Fruit fly (Drosophila melanogaster) whole organism, adult: ENCODE measurements around the gene RAF2.

ENCODE experiments used
- CG11617 ChIP-seq: fragments of 200-800 bp; sonication (Bioruptor generic); optimal IDR thresholded peaks from 2 replicates; lab custom pipeline; 2017; ENCODE audit warnings: mild to moderate bottlenecking, missing biosample characterization, missing genetic modification reagents, missing genetic modification characterization
- CG12768 ChIP-seq: fragments of 200-800 bp; sonication (Bioruptor generic); optimal IDR thresholded peaks from 2 replicates; lab custom pipeline; 2017; ENCODE audit warnings: missing biosample characterization, missing genetic modification characterization, mild to moderate bottlenecking, moderate library complexity, missing genetic modification reagents
- CG14711 ChIP-seq: fragments of 200-800 bp; sonication (Bioruptor generic); optimal IDR thresholded peaks from 2 replicates; lab custom pipeline; 2018; ENCODE audit warnings: missing biosample characterization, mild to moderate bottlenecking, missing genetic modification characterization, moderate library complexity
- CG1620 ChIP-seq: fragments of 200-800 bp; sonication (Bioruptor generic); optimal IDR thresholded peaks from 2 replicates; lab custom pipeline; 2016; ENCODE audit warnings: missing biosample characterization, missing genetic modification characterization
- CG33017 ChIP-seq: fragments of 200-800 bp; sonication (Bioruptor generic); optimal IDR thresholded peaks from 2 replicates; lab custom pipeline; 2018; ENCODE audit warnings: missing biosample characterization, mild to moderate bottlenecking, missing genetic modification characterization, moderate library complexity
- CG5204 ChIP-seq: fragments of 200-800 bp; sonication (Bioruptor generic); optimal IDR thresholded peaks from 2 replicates; lab custom pipeline; 2016; ENCODE audit warnings: missing biosample characterization, missing genetic modification characterization
- CG7045 ChIP-seq: fragments of 200-800 bp; sonication (Bioruptor generic); optimal IDR thresholded peaks from 2 replicates; lab custom pipeline; 2017; ENCODE audit warnings: missing biosample characterization, mild to moderate bottlenecking, missing genetic modification characterization
- CG7101 ChIP-seq: fragments of 200-800 bp; sonication (Bioruptor generic); optimal IDR thresholded peaks from 2 replicates; lab custom pipeline; 2018; ENCODE audit warnings: missing biosample characterization, mild to moderate bottlenecking, missing genetic modification characterization, moderate library complexity
- Clk ChIP-seq: fragments of 200-800 bp; sonication (Bioruptor generic); optimal IDR thresholded peaks from 2 replicates; lab custom pipeline; 2017; ENCODE audit warnings: missing biosample characterization, missing genetic modification characterization
- Crg-1 ChIP-seq: fragments of 200-800 bp; sonication (Bioruptor generic); optimal IDR thresholded peaks from 2 replicates; lab custom pipeline; 2016; ENCODE audit warnings: missing biosample characterization, missing genetic modification characterization
- Hr96 ChIP-seq: fragments of 200-800 bp; sonication (Bioruptor generic); optimal IDR thresholded peaks from 2 replicates; lab custom pipeline; 2016; ENCODE audit warnings: missing biosample characterization, missing genetic modification characterization
- Mnt ChIP-seq: fragments of 200-800 bp; sonication (Bioruptor generic); optimal IDR thresholded peaks from 2 replicates; lab custom pipeline; 2016; ENCODE audit warnings: missing biosample characterization, mild to moderate bottlenecking, missing genetic modification characterization
- bab1 ChIP-seq: fragments of 200-800 bp; sonication (Bioruptor generic); optimal IDR thresholded peaks from 3 replicates; lab custom pipeline; 2019; ENCODE audit warnings: missing biosample characterization, mild to moderate bottlenecking, missing genetic modification characterization, moderate library complexity
- cic ChIP-seq: fragments of 200-800 bp; sonication (Bioruptor generic); optimal IDR thresholded peaks from 2 replicates; lab custom pipeline; 2017; ENCODE audit warnings: missing biosample characterization, mild to moderate bottlenecking, missing genetic modification characterization, moderate library complexity
- cnc ChIP-seq, 2 experiments: fragments of >200 bp; optimal IDR thresholded peaks; 2 replicates each; lab custom pipeline; 2017
- kay ChIP-seq: fragments of 200-800 bp; sonication (Bioruptor generic); peaks from one replicate; lab custom pipeline; 2016; ENCODE audit warnings: missing biosample characterization, missing genetic modification characterization, borderline replicate concordance
- ovo ChIP-seq: fragments of 200-800 bp; sonication (Bioruptor generic); optimal IDR thresholded peaks from 2 replicates; lab custom pipeline; 2016; ENCODE audit warnings: missing biosample characterization, missing genetic modification characterization
- pad ChIP-seq: fragments of 200-800 bp; sonication (Bioruptor generic); optimal IDR thresholded peaks from 3 replicates; lab custom pipeline; 2017; ENCODE audit warnings: missing biosample characterization, missing genetic modification characterization, mild to moderate bottlenecking, moderate library complexity, missing genetic modification reagents
- tj ChIP-seq: fragments of 200-800 bp; sonication (Bioruptor generic); optimal IDR thresholded peaks from 3 replicates; lab custom pipeline; 2017; ENCODE audit warnings: missing biosample characterization, mild to moderate bottlenecking, missing genetic modification characterization, moderate library complexity
- toe ChIP-seq: fragments of 200-800 bp; sonication (Bioruptor generic); optimal IDR thresholded peaks from 2 replicates; lab custom pipeline; 2016; ENCODE audit warnings: missing biosample characterization, missing genetic modification characterization

The RAF2 gene

DNA sequence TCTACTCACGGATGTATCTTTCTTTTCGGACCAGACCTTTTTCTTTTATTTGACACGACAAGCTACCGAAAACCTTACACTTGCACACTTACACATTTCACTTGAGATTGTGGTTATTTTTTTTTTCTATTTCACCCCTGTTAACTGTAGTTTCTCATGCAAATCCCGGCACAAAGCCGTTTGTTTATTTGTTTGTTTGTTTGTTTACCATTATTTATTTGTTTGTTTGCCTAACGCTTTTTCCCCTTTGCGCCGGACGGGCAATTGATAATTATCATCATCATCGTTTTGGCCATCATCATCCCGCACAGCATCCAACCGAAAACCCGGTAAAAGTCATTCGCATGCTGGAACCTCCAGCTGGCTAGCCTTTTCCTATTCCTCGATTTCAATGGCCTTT is 44.9 kb downstream of the RAF2 start:
- TF ChIP-seq CG33017 (tag; lab: Kevin White, UChicago), result no peak
- no peak for TF ChIP-seq CG12768 (GFP tag; lab: Kevin White, UChicago)
- no peak for TF ChIP-seq Hr96 (GFP tag; lab: Kevin White, UChicago)
- no peak for TF ChIP-seq cic (GFP tag; lab: Kevin White, UChicago)
- TF ChIP-seq kay, result no peak
- no peak for TF ChIP-seq Mnt
- TF ChIP-seq CG14711 (tag; lab: Kevin White, UChicago), result no peak
- no peak for TF ChIP-seq pad (GFP tag; lab: Kevin White, UChicago)
- TF ChIP-seq CG5204 (GFP tag; lab: Kevin White, UChicago), result no peak
- TF ChIP-seq ovo (GFP tag; lab: Kevin White, UChicago), result no peak
- no peak for TF ChIP-seq CG11617 (GFP tag; lab: Kevin White, UChicago)
- no peak for TF ChIP-seq tj (GFP tag; lab: Kevin White, UChicago)
- no peak for TF ChIP-seq bab1 (GFP tag; lab: Kevin White, UChicago)
- TF ChIP-seq cnc (optimal IDR thresholded peaks at IDR 0.05; lab: Kevin White, UChicago), result no peak
- TF ChIP-seq CG1620 (GFP tag; lab: Kevin White, UChicago), result no peak
- no peak for TF ChIP-seq Clk (GFP tag; lab: Kevin White, UChicago)

DNA sequence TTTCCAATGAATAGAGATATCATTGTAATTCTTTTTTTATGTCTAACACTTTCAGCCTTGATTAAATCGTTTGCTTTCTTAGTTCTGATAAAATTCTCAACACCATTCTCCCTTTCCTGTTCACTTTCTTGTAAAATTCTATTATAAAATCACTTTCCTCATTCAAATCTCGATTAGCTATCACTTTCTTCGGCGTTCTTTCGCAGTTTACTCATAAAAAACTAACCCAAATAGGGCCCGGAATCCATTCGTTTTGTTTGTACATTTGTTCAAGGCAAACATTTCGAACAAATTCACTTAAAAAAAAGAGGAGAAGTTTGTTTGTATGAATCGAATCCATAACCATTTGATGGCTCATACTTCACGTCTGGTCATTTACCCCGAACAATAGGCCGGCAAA is 47.4 kb downstream of the RAF2 start:
- no peak for TF ChIP-seq CG1620 (GFP tag; lab: Kevin White, UChicago)
- TF ChIP-seq CG12768 (GFP tag; lab: Kevin White, UChicago), result no peak
- no peak for TF ChIP-seq CG7045
- no peak for TF ChIP-seq bab1 (GFP tag; lab: Kevin White, UChicago)
- TF ChIP-seq tj (GFP tag; lab: Kevin White, UChicago), result no peak
- TF ChIP-seq cic (GFP tag; lab: Kevin White, UChicago), result no peak

dm6 chr3L:16437271-16437670 is 51.1 kb downstream of the RAF2 start:
- TF ChIP-seq CG12768 (GFP tag; lab: Kevin White, UChicago), result no peak
- TF ChIP-seq ovo (GFP tag; lab: Kevin White, UChicago), result no peak
- no peak for TF ChIP-seq Crg-1 (GFP tag; lab: Kevin White, UChicago)
- TF ChIP-seq tj (GFP tag; lab: Kevin White, UChicago), result no peak
- no peak for TF ChIP-seq CG7045
- no peak for TF ChIP-seq bab1 (GFP tag; lab: Kevin White, UChicago)
- TF ChIP-seq CG1620 (GFP tag; lab: Kevin White, UChicago), result no peak
- no peak for TF ChIP-seq pad (GFP tag; lab: Kevin White, UChicago)
- TF ChIP-seq Clk (GFP tag; lab: Kevin White, UChicago), result no peak
- no peak for TF ChIP-seq Mnt
- no peak for TF ChIP-seq cic (GFP tag; lab: Kevin White, UChicago)
- no peak for TF ChIP-seq CG14711 (tag; lab: Kevin White, UChicago)
- TF ChIP-seq CG11617 (GFP tag; lab: Kevin White, UChicago), result no peak
- no peak for TF ChIP-seq Hr96 (GFP tag; lab: Kevin White, UChicago)
- TF ChIP-seq CG5204 (GFP tag; lab: Kevin White, UChicago), result no peak
- TF ChIP-seq CG7101 (tag; lab: Kevin White, UChicago), result no peak
- no peak for TF ChIP-seq kay
- TF ChIP-seq CG33017 (tag; lab: Kevin White, UChicago), result no peak
- no peak for TF ChIP-seq toe (GFP tag; lab: Kevin White, UChicago)
